Worm (Caenorhabditis elegans): ENCODE measurements around the gene ets-8.

Gene ets-8

DNA sequence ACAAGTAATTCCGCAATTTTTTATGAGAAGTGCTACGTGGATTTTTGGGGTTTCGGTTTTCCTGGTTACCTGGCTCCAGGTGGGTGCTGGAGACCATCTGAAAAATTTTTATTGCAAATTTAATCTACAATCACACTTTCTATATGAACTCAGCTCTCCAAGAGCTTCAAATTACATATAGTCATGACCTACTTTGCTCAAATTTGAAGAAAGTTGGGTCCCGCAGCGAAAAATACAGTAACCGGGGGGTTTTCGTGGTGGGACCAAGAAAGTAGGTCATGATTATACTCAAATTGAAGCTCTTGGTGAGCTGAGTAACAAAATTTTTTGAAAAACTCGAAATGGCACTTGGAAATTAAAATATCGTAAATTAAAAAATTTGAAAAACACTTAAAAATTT is at the start of gene ets-8:
TSS of gene ets-8 (minus strand) at position 101 of the 400 bp plus-strand sequence.
- no peak for TF ChIP-seq ceh-22 (tag; optimal IDR thresholded peaks at IDR 0.05)
- no peak for TF ChIP-seq ceh-18 (tag; optimal IDR thresholded peaks at IDR 0.05)
- no peak for TF ChIP-seq nhr-11 (tag; optimal IDR thresholded peaks at IDR 0.05)
- no peak for TF ChIP-seq sox-4 (tag; optimal IDR thresholded peaks at IDR 0.05)
- TF ChIP-seq hlh-15 (tag; optimal IDR thresholded peaks at IDR 0.05): no peak
- no peak for TF ChIP-seq ceh-31 (tag; optimal IDR thresholded peaks at IDR 0.05)

DNA sequence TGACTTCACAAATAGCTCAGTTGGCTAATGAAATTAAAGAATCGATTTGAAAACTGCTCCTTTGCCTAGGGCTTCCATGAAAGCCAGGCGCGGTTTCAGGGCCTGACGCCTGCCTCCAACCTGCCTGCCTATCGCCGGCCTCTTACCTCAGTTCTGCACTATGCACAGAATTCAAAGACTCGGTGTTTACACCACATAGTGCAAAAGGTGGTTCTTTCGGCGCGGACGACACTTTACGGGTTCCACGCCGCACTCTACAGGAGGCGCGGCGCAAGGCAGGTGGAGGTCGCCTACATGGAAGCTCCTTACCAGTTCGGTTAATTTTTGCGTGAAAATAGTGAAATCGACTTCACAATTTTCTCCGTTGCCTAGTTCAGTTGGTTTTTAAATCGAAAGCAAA is 49.5 kb upstream of the ets-8 start:
- TF ChIP-seq pha-4 (tag; optimal IDR thresholded peaks at IDR 0.05): no peak
- TF ChIP-seq pha-2 (tag; optimal IDR thresholded peaks at IDR 0.05): no peak
- no peak for TF ChIP-seq pat-9 (tag; optimal IDR thresholded peaks at IDR 0.05)
- TF ChIP-seq F13H6.1 (tag; optimal IDR thresholded peaks at IDR 0.05): no peak
- no peak for TF ChIP-seq ceh-22 (tag; optimal IDR thresholded peaks at IDR 0.05)
- no peak for TF ChIP-seq ref-2 (tag; optimal IDR thresholded peaks at IDR 0.05)
- TF ChIP-seq pag-3 (tag; optimal IDR thresholded peaks at IDR 0.05; ENCODE audit: borderline replicate concordance): no peak
- TF ChIP-seq ceh-9 (tag; optimal IDR thresholded peaks at IDR 0.05): no peak
- TF ChIP-seq ceh-45 (GFP tag; IDR thresholded peaks at IDR 0.05): no peak
- TF ChIP-seq zip-5 (tag; optimal IDR thresholded peaks at IDR 0.05): no peak
- TF ChIP-seq che-1 (tag; optimal IDR thresholded peaks at IDR 0.05): no peak
- TF ChIP-seq lim-6 (tag; optimal IDR thresholded peaks at IDR 0.05): no peak
- no peak for TF ChIP-seq gmeb-2 (tag; optimal IDR thresholded peaks at IDR 0.05)
- no peak for TF ChIP-seq fax-1 (tag; optimal IDR thresholded peaks at IDR 0.05)
- TF ChIP-seq ceh-31 (tag; optimal IDR thresholded peaks at IDR 0.05): no peak
- TF ChIP-seq ceh-48 (tag; optimal IDR thresholded peaks at IDR 0.05): no peak
- TF ChIP-seq ceh-30 (tag; optimal IDR thresholded peaks at IDR 0.05): no peak
- TF ChIP-seq pqm-1 (tag; optimal IDR thresholded peaks at IDR 0.05): no peak
- TF ChIP-seq ttx-3 (tag; optimal IDR thresholded peaks at IDR 0.05): no peak

DNA sequence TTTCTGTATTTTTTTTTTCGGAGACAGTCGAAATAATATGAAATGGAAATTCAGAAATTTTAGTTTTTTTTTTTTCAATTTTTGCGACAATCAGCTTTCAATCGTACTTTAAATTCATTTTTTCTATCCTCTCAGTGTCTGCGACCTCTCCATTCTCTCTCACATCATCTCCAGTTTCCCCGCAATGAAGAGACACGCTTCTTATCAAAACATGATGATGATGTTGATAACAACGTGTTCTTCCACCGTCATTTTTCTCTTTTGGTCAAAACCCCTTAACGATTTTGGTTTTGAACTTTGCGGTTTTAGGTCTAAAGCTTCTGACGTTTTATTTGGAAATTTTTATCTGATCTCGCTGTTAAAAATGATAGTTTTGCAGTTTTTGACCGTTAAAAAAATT is 49.0 kb upstream of the ets-8 start:
- TF ChIP-seq lim-6 (tag; optimal IDR thresholded peaks at IDR 0.05): no peak
- no peak for TF ChIP-seq tbx-2 (tag; optimal IDR thresholded peaks at IDR 0.05)
- no peak for TF ChIP-seq ceh-6 (GFP tag; optimal IDR thresholded peaks at IDR 0.05)
- TF ChIP-seq pha-4 (tag; optimal IDR thresholded peaks at IDR 0.05): no peak
- no peak for TF ChIP-seq sdc-2 (tag; optimal IDR thresholded peaks at IDR 0.05)
- no peak for TF ChIP-seq zip-5 (tag; optimal IDR thresholded peaks at IDR 0.05)
- TF ChIP-seq ceh-30 (tag; optimal IDR thresholded peaks at IDR 0.05): no peak

DNA sequence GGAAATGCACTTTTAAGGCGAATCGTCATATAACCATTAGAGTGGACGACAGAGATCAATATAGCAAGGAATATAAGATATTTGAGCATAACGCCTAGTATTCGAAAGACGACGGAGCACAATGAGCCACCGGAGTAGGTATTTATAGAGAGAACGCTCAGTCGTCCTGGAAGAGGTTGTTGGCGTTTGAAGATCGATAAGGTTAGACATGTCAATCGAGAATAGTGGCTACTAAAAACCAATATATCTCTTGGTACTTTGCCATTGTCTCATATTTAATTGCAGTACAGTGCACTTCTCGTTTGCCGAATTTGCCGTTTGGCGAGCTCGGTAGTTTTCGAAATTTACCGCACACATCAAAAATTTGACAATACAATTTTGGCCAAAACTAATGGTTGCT is 47.7 kb upstream of the ets-8 start, which contains the start of gene dsl-1:
TSS of gene dsl-1 (minus strand) at position 101 of the 400 bp plus-strand sequence.
- TF ChIP-seq fkh-10 (GFP tag; optimal IDR thresholded peaks at IDR 0.05) (no peak), ceh-30 (tag; optimal IDR thresholded peaks at IDR 0.05) (no peak), T23F11.4 (GFP tag; optimal IDR thresholded peaks at IDR 0.05) (no peak), ttx-3 (tag; optimal IDR thresholded peaks at IDR 0.05) (no peak), lim-6 (tag; optimal IDR thresholded peaks at IDR 0.05) (no peak), elt-4 (tag; optimal IDR thresholded peaks at IDR 0.05) (no peak), mec-3 (tag; optimal IDR thresholded peaks at IDR 0.05; ENCODE audit: borderline replicate concordance) (no peak), Y22D7AL.16 (tag; optimal IDR thresholded peaks at IDR 0.05) (no peak), ztf-16 (tag; optimal IDR thresholded peaks at IDR 0.05) (no peak)

DNA sequence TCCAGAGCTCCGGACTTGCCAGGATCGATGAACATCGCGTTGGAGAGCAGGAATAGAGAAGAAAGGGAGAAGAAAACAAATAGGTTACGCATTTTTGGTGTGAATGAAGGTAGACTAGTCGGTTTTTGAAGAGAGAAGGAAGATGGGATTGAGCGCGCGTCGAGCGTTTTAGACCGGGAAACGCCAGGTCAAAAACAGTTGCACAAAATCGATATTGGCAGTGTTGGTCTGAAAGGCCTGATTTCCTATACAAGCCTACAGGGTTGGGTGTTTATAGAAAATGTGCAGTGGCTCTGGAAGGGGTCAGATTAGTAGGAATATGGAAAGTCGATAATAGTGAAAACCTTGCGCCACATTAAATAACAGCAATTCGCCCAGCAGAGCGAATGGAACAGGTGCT is 44.6 kb upstream of the ets-8 start, which contains the start of gene dsl-2:
TSS of gene dsl-2 (minus strand) at position 101 of the 400 bp plus-strand sequence.
- TF ChIP-seq unc-42 (tag; optimal IDR thresholded peaks at IDR 0.05) (no peak), nhr-11 (tag; optimal IDR thresholded peaks at IDR 0.05) (no peak), mec-3 (tag; optimal IDR thresholded peaks at IDR 0.05; ENCODE audit: borderline replicate concordance) (no peak), sdc-2 (tag; optimal IDR thresholded peaks at IDR 0.05) (no peak), lin-11 (tag; optimal IDR thresholded peaks at IDR 0.05) (no peak), ceh-30 (tag; optimal IDR thresholded peaks at IDR 0.05) (no peak), hlh-13 (GFP tag; optimal IDR thresholded peaks at IDR 0.05) (no peak), ets-4 (tag; optimal IDR thresholded peaks at IDR 0.05) (no peak), ceh-48 (tag; optimal IDR thresholded peaks at IDR 0.05) (no peak), unc-3 (GFP tag; conservative IDR thresholded peaks at IDR 0.05) (no peak), unc-3 (tag; optimal IDR thresholded peaks at IDR 0.05) (no peak), gmeb-2 (tag; optimal IDR thresholded peaks at IDR 0.05) (no peak), unc-86 (tag; optimal IDR thresholded peaks at IDR 0.05) (no peak), ceh-34 (tag; optimal IDR thresholded peaks at IDR 0.05) (no peak), pat-9 (tag; optimal IDR thresholded peaks at IDR 0.05) (no peak)

All from whole organism, late embryonic.